Fruit fly (Drosophila melanogaster) whole organism, adult: Measurements from ENCODE around the gene ppk27.

Experiments
- CG11617 ChIP-seq: fragments of 200-800 bp; sonication (Bioruptor generic); optimal IDR thresholded peaks from 2 replicates; lab custom pipeline; 2017; ENCODE audit warnings: mild to moderate bottlenecking, missing biosample characterization, missing genetic modification reagents, missing genetic modification characterization
- CG12768 ChIP-seq: fragments of 200-800 bp; sonication (Bioruptor generic); optimal IDR thresholded peaks from 2 replicates; lab custom pipeline; 2017; ENCODE audit warnings: missing biosample characterization, missing genetic modification characterization, mild to moderate bottlenecking, moderate library complexity, missing genetic modification reagents
- CG14711 ChIP-seq: fragments of 200-800 bp; sonication (Bioruptor generic); optimal IDR thresholded peaks from 2 replicates; lab custom pipeline; 2018; ENCODE audit warnings: missing biosample characterization, mild to moderate bottlenecking, missing genetic modification characterization, moderate library complexity
- CG1620 ChIP-seq: fragments of 200-800 bp; sonication (Bioruptor generic); optimal IDR thresholded peaks from 2 replicates; lab custom pipeline; 2016; ENCODE audit warnings: missing biosample characterization, missing genetic modification characterization
- CG33017 ChIP-seq: fragments of 200-800 bp; sonication (Bioruptor generic); optimal IDR thresholded peaks from 2 replicates; lab custom pipeline; 2018; ENCODE audit warnings: missing biosample characterization, mild to moderate bottlenecking, missing genetic modification characterization, moderate library complexity
- CG5204 ChIP-seq: fragments of 200-800 bp; sonication (Bioruptor generic); optimal IDR thresholded peaks from 2 replicates; lab custom pipeline; 2016; ENCODE audit warnings: missing biosample characterization, missing genetic modification characterization
- CG7045 ChIP-seq: fragments of 200-800 bp; sonication (Bioruptor generic); optimal IDR thresholded peaks from 2 replicates; lab custom pipeline; 2017; ENCODE audit warnings: missing biosample characterization, mild to moderate bottlenecking, missing genetic modification characterization
- CG7101 ChIP-seq: fragments of 200-800 bp; sonication (Bioruptor generic); optimal IDR thresholded peaks from 2 replicates; lab custom pipeline; 2018; ENCODE audit warnings: missing biosample characterization, mild to moderate bottlenecking, missing genetic modification characterization, moderate library complexity
- Clk ChIP-seq: fragments of 200-800 bp; sonication (Bioruptor generic); optimal IDR thresholded peaks from 2 replicates; lab custom pipeline; 2017; ENCODE audit warnings: missing biosample characterization, missing genetic modification characterization
- Crg-1 ChIP-seq: fragments of 200-800 bp; sonication (Bioruptor generic); optimal IDR thresholded peaks from 2 replicates; lab custom pipeline; 2016; ENCODE audit warnings: missing biosample characterization, missing genetic modification characterization
- Hr96 ChIP-seq: fragments of 200-800 bp; sonication (Bioruptor generic); optimal IDR thresholded peaks from 2 replicates; lab custom pipeline; 2016; ENCODE audit warnings: missing biosample characterization, missing genetic modification characterization
- Mnt ChIP-seq: fragments of 200-800 bp; sonication (Bioruptor generic); optimal IDR thresholded peaks from 2 replicates; lab custom pipeline; 2016; ENCODE audit warnings: missing biosample characterization, mild to moderate bottlenecking, missing genetic modification characterization
- bab1 ChIP-seq: fragments of 200-800 bp; sonication (Bioruptor generic); optimal IDR thresholded peaks from 3 replicates; lab custom pipeline; 2019; ENCODE audit warnings: missing biosample characterization, mild to moderate bottlenecking, missing genetic modification characterization, moderate library complexity
- cic ChIP-seq: fragments of 200-800 bp; sonication (Bioruptor generic); optimal IDR thresholded peaks from 2 replicates; lab custom pipeline; 2017; ENCODE audit warnings: missing biosample characterization, mild to moderate bottlenecking, missing genetic modification characterization, moderate library complexity
- cnc ChIP-seq, 2 experiments: fragments of >200 bp; optimal IDR thresholded peaks; 2 replicates each; lab custom pipeline; 2017
- kay ChIP-seq: fragments of 200-800 bp; sonication (Bioruptor generic); peaks from one replicate; lab custom pipeline; 2016; ENCODE audit warnings: missing biosample characterization, missing genetic modification characterization, borderline replicate concordance
- ovo ChIP-seq: fragments of 200-800 bp; sonication (Bioruptor generic); optimal IDR thresholded peaks from 2 replicates; lab custom pipeline; 2016; ENCODE audit warnings: missing biosample characterization, missing genetic modification characterization
- pad ChIP-seq: fragments of 200-800 bp; sonication (Bioruptor generic); optimal IDR thresholded peaks from 3 replicates; lab custom pipeline; 2017; ENCODE audit warnings: missing biosample characterization, missing genetic modification characterization, mild to moderate bottlenecking, moderate library complexity, missing genetic modification reagents
- tj ChIP-seq: fragments of 200-800 bp; sonication (Bioruptor generic); optimal IDR thresholded peaks from 3 replicates; lab custom pipeline; 2017; ENCODE audit warnings: missing biosample characterization, mild to moderate bottlenecking, missing genetic modification characterization, moderate library complexity
- toe ChIP-seq: fragments of 200-800 bp; sonication (Bioruptor generic); optimal IDR thresholded peaks from 2 replicates; lab custom pipeline; 2016; ENCODE audit warnings: missing biosample characterization, missing genetic modification characterization

The ppk27 gene

DNA sequence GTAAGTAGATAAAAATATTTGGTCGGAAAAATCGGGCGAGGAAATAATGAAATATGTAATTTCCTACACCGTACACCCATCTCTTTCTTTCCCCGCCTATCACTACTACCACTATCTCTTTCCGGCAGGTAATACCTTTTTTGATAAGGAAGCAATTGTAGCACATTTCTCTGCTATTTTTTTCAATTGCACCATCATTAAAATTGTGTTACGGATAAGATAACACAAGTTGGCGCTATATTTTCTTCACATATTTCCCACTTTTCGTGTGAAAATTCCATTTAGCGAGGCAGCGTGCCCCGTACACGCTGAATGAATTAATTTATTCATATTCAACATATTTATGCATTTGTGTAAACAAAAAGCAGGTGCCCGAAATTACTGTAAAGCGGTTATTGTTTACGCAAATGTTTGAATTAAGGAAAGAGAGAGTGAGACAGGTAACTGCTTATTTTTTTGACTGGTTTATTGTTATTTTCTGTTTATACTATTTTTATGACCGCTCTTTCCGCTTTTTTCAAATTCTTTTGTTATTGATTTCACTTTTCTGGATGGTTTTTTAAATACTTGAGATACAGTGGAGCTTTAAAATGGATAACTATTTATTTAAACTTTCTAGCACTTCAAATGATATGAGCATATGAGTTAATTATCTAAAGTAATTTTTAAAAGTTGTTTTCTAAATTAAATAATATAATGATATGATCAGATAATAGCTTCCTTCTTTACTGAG, 31.5 kb upstream of the ppk27 start:
- TF ChIP-seq Clk (GFP tag; lab: Kevin White, UChicago) (no peak), bab1 (GFP tag; lab: Kevin White, UChicago) (no peak), cnc (optimal IDR thresholded peaks at IDR 0.05; lab: Kevin White, UChicago) (no peak), Mnt (GFP tag; lab: Kevin White, UChicago) (peak; percentile 7), CG12768 (GFP tag; lab: Kevin White, UChicago) (no peak), tj (GFP tag; lab: Kevin White, UChicago) (no peak), pad (GFP tag; lab: Kevin White, UChicago) (no peak), Hr96 (GFP tag; lab: Kevin White, UChicago) (no peak), toe (no peak), Crg-1 (GFP tag; lab: Kevin White, UChicago) (no peak), CG33017 (tag; lab: Kevin White, UChicago) (peak; percentile 28), CG7045 (GFP tag; lab: Kevin White, UChicago) (no peak), cic (peak; percentile 16), kay (GFP tag; lab: Kevin White, UChicago) (no peak), CG7101 (tag; lab: Kevin White, UChicago) (peak; percentile 37), ovo (GFP tag; lab: Kevin White, UChicago) (no peak), CG1620 (GFP tag; lab: Kevin White, UChicago) (no peak), CG14711 (peak; percentile 27), CG11617 (GFP tag; lab: Kevin White, UChicago) (no peak), CG5204 (peak; percentile 20)

DNA sequence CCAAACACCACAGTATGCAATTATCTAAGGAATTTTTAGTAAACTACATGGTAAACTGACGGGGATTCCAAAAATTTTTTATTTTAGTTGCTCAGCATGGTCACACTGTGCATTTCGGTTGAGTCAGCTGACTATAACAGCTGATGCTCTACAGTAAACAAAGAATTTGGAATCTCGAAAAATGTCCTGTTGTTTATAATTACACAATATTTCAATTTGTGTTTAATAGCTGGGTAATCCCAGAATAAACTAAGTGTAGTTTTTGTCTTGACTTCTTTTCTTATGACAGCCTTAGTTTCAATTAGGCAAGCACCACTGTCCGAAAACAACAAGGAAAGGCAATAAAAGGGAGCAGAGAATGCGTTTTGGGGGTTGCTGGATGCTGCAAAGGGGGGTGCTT, 30.7 kb upstream of the ppk27 start:
- no peak for TF ChIP-seq CG7101 (tag; lab: Kevin White, UChicago)
- no peak for TF ChIP-seq Hr96 (GFP tag; lab: Kevin White, UChicago)
- TF ChIP-seq CG5204: no peak
- TF ChIP-seq Crg-1 (GFP tag; lab: Kevin White, UChicago): no peak
- no peak for TF ChIP-seq ovo (GFP tag; lab: Kevin White, UChicago)
- no peak for TF ChIP-seq CG1620 (GFP tag; lab: Kevin White, UChicago)
- no peak for TF ChIP-seq Clk (GFP tag; lab: Kevin White, UChicago)
- TF ChIP-seq CG33017 (tag; lab: Kevin White, UChicago): no peak
- no peak for TF ChIP-seq kay (GFP tag; lab: Kevin White, UChicago)
- TF ChIP-seq tj (GFP tag; lab: Kevin White, UChicago): no peak
- TF ChIP-seq Mnt (GFP tag; lab: Kevin White, UChicago): no peak
- no peak for TF ChIP-seq pad (GFP tag; lab: Kevin White, UChicago)
- TF ChIP-seq bab1 (GFP tag; lab: Kevin White, UChicago): no peak
- TF ChIP-seq CG7045 (GFP tag; lab: Kevin White, UChicago): no peak
- no peak for TF ChIP-seq toe
- TF ChIP-seq CG14711: no peak
- no peak for TF ChIP-seq cnc (optimal IDR thresholded peaks at IDR 0.05; lab: Kevin White, UChicago)
- no peak for TF ChIP-seq cic
- no peak for TF ChIP-seq CG12768 (GFP tag; lab: Kevin White, UChicago)
- TF ChIP-seq CG11617 (GFP tag; lab: Kevin White, UChicago): no peak

DNA sequence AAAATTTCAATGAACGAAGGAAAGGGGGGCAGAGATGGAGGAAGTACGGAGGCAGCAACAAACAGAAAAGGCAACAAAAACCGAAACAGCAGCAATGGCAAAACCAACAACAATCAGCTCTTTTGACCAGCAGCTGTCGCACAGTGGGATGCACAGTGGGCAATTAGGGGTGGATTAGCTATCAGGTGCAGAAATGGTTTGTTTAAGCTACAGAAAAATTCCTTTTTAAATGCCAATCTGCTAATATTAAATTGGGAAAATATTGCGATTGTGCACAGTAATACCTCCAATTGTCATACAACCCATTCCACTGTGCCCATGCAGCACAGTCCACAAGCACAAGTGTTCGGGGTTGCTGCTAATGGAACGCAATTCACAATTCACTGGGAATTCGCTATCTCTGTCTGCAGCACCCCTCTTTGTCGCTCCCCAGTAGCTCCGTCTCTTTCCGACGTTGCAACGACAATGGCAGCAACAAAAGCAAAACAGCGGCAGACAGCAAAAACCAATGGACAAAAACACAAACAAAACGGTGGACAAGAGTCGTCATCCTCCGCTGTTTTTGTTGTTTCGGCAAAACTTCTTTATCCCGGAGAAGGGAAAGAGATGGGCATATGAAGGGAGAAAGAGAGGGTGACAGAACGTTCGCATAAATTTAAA, 30.1 kb upstream of the ppk27 start:
- TF ChIP-seq CG11617 (GFP tag; lab: Kevin White, UChicago) (no peak), CG14711 (peak; percentile 1)

DNA sequence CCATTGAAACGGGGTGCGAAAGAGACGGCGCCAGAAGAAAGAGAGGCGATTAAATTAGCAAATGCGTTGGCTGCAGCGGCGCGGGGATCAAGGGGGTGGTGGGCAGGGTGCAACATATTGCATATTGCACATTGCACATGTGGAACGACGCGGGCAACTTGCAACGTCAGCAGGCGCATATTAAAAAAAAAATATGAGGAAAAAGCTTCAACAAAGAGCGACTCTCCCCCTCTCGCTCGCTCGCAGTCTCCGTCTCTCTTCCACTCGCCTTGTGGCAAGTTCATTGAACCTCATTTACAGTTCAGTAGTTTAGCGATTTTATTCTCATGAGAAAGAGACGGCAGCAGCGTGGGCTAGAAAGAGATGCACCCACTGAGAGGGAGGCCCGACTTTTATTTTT, 29.0 kb upstream of the ppk27 start:
- TF ChIP-seq CG11617 (GFP tag; lab: Kevin White, UChicago): no peak
- peak; percentile 7 for TF ChIP-seq kay (GFP tag; lab: Kevin White, UChicago)

DNA sequence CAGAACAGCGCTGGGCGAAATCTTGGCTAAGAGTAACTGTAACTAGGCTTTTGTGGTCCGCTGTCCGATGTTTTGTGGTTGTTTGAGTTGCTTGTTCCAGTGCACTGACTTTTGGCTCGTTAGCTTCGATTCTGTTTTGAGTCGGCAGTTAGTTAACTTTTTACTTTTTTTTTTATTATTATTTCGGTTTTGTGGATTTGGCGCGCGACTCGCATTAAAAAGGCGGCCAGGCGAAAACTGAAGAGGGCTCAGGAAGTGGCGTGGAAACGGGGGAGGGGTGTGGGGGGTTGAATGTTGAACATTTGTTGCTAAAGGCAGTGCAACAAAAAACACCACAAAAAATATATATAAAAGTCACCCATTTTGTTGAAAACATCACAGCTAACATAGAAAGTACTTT, 28.4 kb upstream of the ppk27 start:
- TF ChIP-seq toe: no peak
- no peak for TF ChIP-seq CG14711
- TF ChIP-seq kay (GFP tag; lab: Kevin White, UChicago): no peak
- TF ChIP-seq CG5204: no peak
- TF ChIP-seq Clk (GFP tag; lab: Kevin White, UChicago): no peak
- no peak for TF ChIP-seq CG12768 (GFP tag; lab: Kevin White, UChicago)

DNA sequence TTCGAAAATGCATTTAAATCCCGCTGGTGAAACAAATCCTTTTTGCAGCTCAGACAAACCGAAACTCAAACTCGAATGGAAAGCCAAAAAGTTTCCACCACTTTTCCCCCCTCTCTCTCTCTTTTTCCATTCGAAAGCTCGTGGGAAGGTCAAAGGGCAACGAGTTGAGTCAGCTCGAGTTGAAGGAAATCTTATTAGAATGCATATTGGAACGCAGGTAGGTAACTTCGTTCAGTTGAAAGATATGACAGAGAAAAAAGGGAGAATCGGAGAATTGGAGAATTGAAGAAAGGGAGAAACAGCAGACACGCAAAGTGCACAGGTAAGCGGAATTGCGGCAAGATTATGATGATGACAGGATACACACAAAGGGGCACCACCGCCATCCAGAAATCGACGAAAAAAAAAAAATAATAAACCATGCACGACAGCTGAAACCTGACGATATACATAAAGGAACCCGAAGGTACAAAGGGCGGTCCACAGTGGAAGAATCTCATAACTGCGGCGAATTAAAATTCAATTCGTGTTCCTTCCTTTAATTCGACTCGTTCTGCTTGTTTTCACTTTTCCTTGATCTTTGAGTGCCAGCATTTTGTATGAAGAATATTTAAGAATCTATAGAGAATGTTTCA, 27.7 kb upstream of the ppk27 start:
- TF ChIP-seq tj (GFP tag; lab: Kevin White, UChicago) (peak; percentile 28), toe (no peak), Mnt (GFP tag; lab: Kevin White, UChicago) (no peak)
